Worm (Caenorhabditis elegans): ENCODE measurements around the gene ncx-7.
A peak's percentile ranks its signal among the peaks of the same experiment; 100 is the strongest.

DNA sequence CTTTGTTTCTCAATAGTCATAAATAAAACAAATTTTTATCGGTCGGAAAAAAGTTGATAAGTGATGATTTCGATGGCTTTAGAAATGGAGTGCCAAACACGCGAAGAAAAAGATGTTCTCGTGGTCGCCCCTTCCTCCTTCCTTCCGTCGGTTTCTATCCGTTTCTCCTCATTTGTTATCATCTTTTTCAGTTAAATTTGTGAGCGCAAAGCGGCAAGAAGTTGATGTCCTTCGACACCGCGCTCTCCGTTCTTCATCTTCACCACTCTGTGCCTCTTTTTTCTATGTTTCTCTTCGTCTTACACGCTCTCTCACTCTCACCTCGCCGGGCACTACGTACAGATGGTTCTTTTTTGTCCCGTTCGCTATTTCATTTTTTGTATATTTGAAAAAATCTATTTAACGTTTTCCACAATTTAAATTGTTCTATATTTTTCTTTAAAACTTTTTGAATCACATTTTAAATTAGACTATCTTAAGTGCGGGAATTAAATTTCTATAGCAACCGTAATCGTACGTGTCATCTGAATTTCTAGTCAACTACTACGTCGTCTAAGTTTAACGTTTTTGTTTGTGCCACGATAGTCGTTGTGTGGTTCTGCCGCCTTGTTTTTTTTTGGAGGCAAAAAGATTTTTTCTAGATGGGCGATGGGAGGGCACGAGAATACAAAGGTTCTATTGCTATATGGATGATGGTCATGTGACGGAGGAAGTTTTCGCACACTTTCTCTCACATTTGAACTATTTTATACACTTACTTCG is 21.3 kb downstream of the ncx-7 start:
- peak; percentile 71 for TF ChIP-seq nhr-85 (tag)
- TF ChIP-seq mdl-1 (tag; optimal IDR thresholded peaks at IDR 0.05), result peak in 1 of 2 experiments; percentile 19
- TF ChIP-seq zip-4 (GFP tag; optimal IDR thresholded peaks at IDR 0.05), result no peak
